Fruit fly (Drosophila melanogaster) whole organism, embryonic: ENCODE results near the gene MFS18.

Experiments
- CG1024 ChIP-seq: fragments of 200-800 bp; sonication (Bioruptor generic); IDR thresholded peaks from 2 replicates; pipeline ENCODE4 v1.3.6; 2022; ENCODE audit warnings: missing biosample characterization, missing genetic modification characterization
- CG10543 ChIP-seq: fragments of 200-800 bp; sonication (Bioruptor generic); optimal IDR thresholded peaks from 3 replicates; lab custom pipeline; 2017; ENCODE audit warnings: missing biosample characterization, mild to moderate bottlenecking, missing genetic modification characterization, moderate library complexity
- CG10979 ChIP-seq: fragments of 200-800 bp; sonication (Bioruptor generic); optimal IDR thresholded peaks from 2 replicates; lab custom pipeline; 2018; ENCODE audit warnings: missing biosample characterization, mild to moderate bottlenecking, missing genetic modification characterization, moderate library complexity
- CG11504 ChIP-seq: fragments of 200-800 bp; sonication (Bioruptor generic); optimal IDR thresholded peaks from 3 replicates; lab custom pipeline; 2019; ENCODE audit warnings: missing biosample characterization, mild to moderate bottlenecking, missing genetic modification characterization, moderate library complexity
- CG11696 ChIP-seq: fragments of 200-800 bp; sonication (Bioruptor generic); IDR thresholded peaks from 2 replicates; pipeline ENCODE4 v1.3.6; 2022; ENCODE audit warnings: missing biosample characterization, missing genetic modification characterization
- CG12236 ChIP-seq: fragments of 200-800 bp; sonication (Bioruptor generic); optimal IDR thresholded peaks from 2 replicates; lab custom pipeline; 2016; ENCODE audit warnings: missing biosample characterization, missing genetic modification characterization
- CG12391 ChIP-seq: fragments of 200-800 bp; sonication (Bioruptor generic); optimal IDR thresholded peaks from 3 replicates; lab custom pipeline; 2018; ENCODE audit warnings: missing biosample characterization, mild to moderate bottlenecking, missing genetic modification characterization, moderate library complexity
- CG12659 ChIP-seq: fragments of 200-800 bp; sonication (Bioruptor generic); optimal IDR thresholded peaks from 3 replicates; lab custom pipeline; 2017; ENCODE audit warnings: mild to moderate bottlenecking, missing biosample characterization, missing genetic modification reagents, missing genetic modification characterization
- CG13624 ChIP-seq: fragments of 200-800 bp; sonication (Bioruptor generic); optimal IDR thresholded peaks from 2 replicates; lab custom pipeline; 2016; ENCODE audit warnings: missing biosample characterization, missing genetic modification characterization
- CG14014 ChIP-seq: fragments of 200-800 bp; sonication (Bioruptor generic); IDR thresholded peaks from 2 replicates; pipeline ENCODE4 v1.3.6; 2022; ENCODE audit warnings: missing biosample characterization, missing genetic modification characterization
- CG14710 ChIP-seq: fragments of 200-800 bp; sonication (Bioruptor generic); optimal IDR thresholded peaks from 3 replicates; lab custom pipeline; 2019; ENCODE audit warnings: missing biosample characterization, mild to moderate bottlenecking, missing genetic modification characterization, moderate library complexity
- CG15269 ChIP-seq: fragments of 200-800 bp; sonication (Bioruptor generic); optimal IDR thresholded peaks from 2 replicates; lab custom pipeline; 2018; ENCODE audit warnings: missing biosample characterization, mild to moderate bottlenecking, missing genetic modification characterization, moderate library complexity
- CG17361 ChIP-seq: fragments of 200-800 bp; sonication (Bioruptor generic); IDR thresholded peaks from 3 replicates; pipeline ENCODE4 v1.3.6; 2022; ENCODE audit warnings: missing biosample characterization, missing genetic modification characterization
- CG18262 ChIP-seq: fragments of 200-800 bp; optimal IDR thresholded peaks from 3 replicates; lab custom pipeline; 2019; ENCODE audit warnings: missing biosample characterization, mild to moderate bottlenecking, missing genetic modification characterization, moderate library complexity
- CG3065 ChIP-seq: fragments of 200-800 bp; sonication (Bioruptor generic); optimal IDR thresholded peaks from 2 replicates; lab custom pipeline; 2016; ENCODE audit warnings: missing biosample characterization, missing genetic modification characterization
- CG31441 ChIP-seq: fragments of 200-800 bp; sonication (Bioruptor generic); IDR thresholded peaks from 2 replicates; pipeline ENCODE4 v1.3.6; 2022; ENCODE audit warnings: missing biosample characterization, missing genetic modification characterization
- CG34376 ChIP-seq: fragments of 200-800 bp; sonication (Bioruptor generic); optimal IDR thresholded peaks from 2 replicates; lab custom pipeline; 2018; ENCODE audit warnings: missing biosample characterization, mild to moderate bottlenecking, missing genetic modification characterization
- CG6272 ChIP-seq: fragments of 200-800 bp; sonication (Bioruptor generic); IDR thresholded peaks from 2 replicates; pipeline ENCODE4 v1.3.6; 2022; ENCODE audit warnings: missing biosample characterization, missing genetic modification characterization
- CG6854 ChIP-seq: fragments of 200-800 bp; sonication (Bioruptor generic); optimal IDR thresholded peaks from 3 replicates; lab custom pipeline; 2017; ENCODE audit warnings: missing biosample characterization, mild to moderate bottlenecking, missing genetic modification characterization
- CG7556 ChIP-seq: fragments of 200-800 bp; sonication (Bioruptor generic); optimal IDR thresholded peaks from 2 replicates; lab custom pipeline; 2017; ENCODE audit warnings: missing biosample characterization, mild to moderate bottlenecking, missing genetic modification characterization
- CG8290 ChIP-seq, 3 experiments: fragments of 200-800 bp; sonication (Bioruptor generic); optimal IDR thresholded peaks; 2 replicates each; lab custom pipeline; 2016 to 2019; ENCODE audit warnings: missing biosample characterization in 3 of 3, missing genetic modification characterization in 3 of 3, mild to moderate bottlenecking in 2 of 3, moderate library complexity in 1 of 3
- CG9932 ChIP-seq: fragments of 200-800 bp; sonication (Bioruptor generic); IDR thresholded peaks from 2 replicates; pipeline ENCODE4 v1.3.6; 2022; ENCODE audit warnings: missing biosample characterization, missing genetic modification characterization
- CoRest ChIP-seq: fragments of 200-800 bp; sonication (Bioruptor generic); optimal IDR thresholded peaks from 3 replicates; lab custom pipeline; 2018; ENCODE audit warnings: missing biosample characterization, mild to moderate bottlenecking, missing genetic modification characterization, moderate library complexity
- Deaf1 ChIP-seq: fragments of 200-800 bp; optimal IDR thresholded peaks from 3 replicates; lab custom pipeline; 2019; ENCODE audit warnings: missing biosample characterization, mild to moderate bottlenecking, missing genetic modification characterization, moderate library complexity
- Dref ChIP-seq: fragments of 200-800 bp; sonication (Bioruptor generic); IDR thresholded peaks from 2 replicates; pipeline ENCODE4 v1.3.6; 2022; ENCODE audit warnings: missing biosample characterization, missing genetic modification characterization
- Drgx ChIP-seq: fragments of 200-800 bp; sonication (Bioruptor generic); IDR thresholded peaks from 2 replicates; pipeline ENCODE4 v1.3.6; 2022; ENCODE audit warnings: missing biosample characterization, missing genetic modification characterization
- ERR ChIP-seq: fragments of 200-800 bp; sonication (Bioruptor generic); optimal IDR thresholded peaks from 2 replicates; lab custom pipeline; 2016; ENCODE audit warnings: missing biosample characterization, missing genetic modification characterization
- Eip74EF ChIP-seq, 2 experiments: fragments of 200-800 bp in 1 of 2; fragments of >200 bp in 1 of 2; sonication (Bioruptor generic) in 1 of 2; optimal IDR thresholded peaks; 2 replicates each; lab custom pipeline; 2017 to 2019; ENCODE audit warnings: missing biosample characterization in 2 of 2, missing genetic modification characterization in 2 of 2, mild to moderate bottlenecking in 1 of 2, moderate library complexity in 1 of 2
- Fer1 ChIP-seq: fragments of 200-800 bp; sonication (Bioruptor generic); optimal IDR thresholded peaks from 2 replicates; lab custom pipeline; 2017; ENCODE audit warnings: missing biosample characterization, mild to moderate bottlenecking, missing genetic modification characterization
- H15 ChIP-seq: fragments of 200-800 bp; sonication (Bioruptor generic); IDR thresholded peaks from 3 replicates; pipeline ENCODE4 v1.3.6; 2022; ENCODE audit warnings: missing biosample characterization, missing genetic modification characterization
- HmgD ChIP-seq: fragments of 200-800 bp; sonication (Bioruptor generic); optimal IDR thresholded peaks from 3 replicates; lab custom pipeline; 2016; ENCODE audit warnings: missing biosample characterization, missing genetic modification characterization
- NFAT ChIP-seq: fragments of 200-800 bp; sonication (Bioruptor generic); IDR thresholded peaks from 2 replicates; pipeline ENCODE4 v1.3.6; 2022; ENCODE audit warnings: missing biosample characterization, missing genetic modification characterization
- Neu2 ChIP-seq: fragments of 200-800 bp; sonication (Bioruptor generic); optimal IDR thresholded peaks from 3 replicates; lab custom pipeline; 2016; ENCODE audit warnings: missing biosample characterization, missing genetic modification characterization, borderline replicate concordance
- Nf-YC ChIP-seq: fragments of 200-800 bp; optimal IDR thresholded peaks from 3 replicates; lab custom pipeline; 2019; ENCODE audit warnings: missing biosample characterization, mild to moderate bottlenecking, missing genetic modification characterization, moderate library complexity
- NfI ChIP-seq: fragments of 200-800 bp; sonication (Bioruptor generic); optimal IDR thresholded peaks from 3 replicates; lab custom pipeline; 2018; ENCODE audit warnings: missing biosample characterization, mild to moderate bottlenecking, missing genetic modification characterization, moderate library complexity
- Pdp1 ChIP-seq, 2 experiments: fragments of 200-800 bp; sonication (Bioruptor generic); optimal IDR thresholded peaks; 3 replicates each; lab custom pipeline; 2016; ENCODE audit warnings: missing biosample characterization in 2 of 2, missing genetic modification characterization in 2 of 2, mild to moderate bottlenecking in 1 of 2, moderate library complexity in 1 of 2
- Ptx1 ChIP-seq: fragments of 200-800 bp; sonication (Bioruptor generic); IDR thresholded peaks from 2 replicates; pipeline ENCODE4 v1.3.6; 2022; ENCODE audit warnings: missing biosample characterization, missing genetic modification characterization
- Sin3A ChIP-seq: fragments of >200 bp; optimal IDR thresholded peaks from 2 replicates; lab custom pipeline; 2018
- YL-1 ChIP-seq: fragments of 200-800 bp; sonication (Bioruptor generic); optimal IDR thresholded peaks from 3 replicates; lab custom pipeline; 2017; ENCODE audit warnings: missing biosample characterization, mild to moderate bottlenecking, missing genetic modification characterization
- bcd ChIP-seq: fragments of 200-800 bp; sonication (Bioruptor generic); optimal IDR thresholded peaks from 2 replicates; lab custom pipeline; 2017; ENCODE audit warnings: missing biosample characterization, mild to moderate bottlenecking, missing genetic modification characterization
- chinmo ChIP-seq: fragments of 200-800 bp; sonication (Bioruptor generic); IDR thresholded peaks from 4 replicates; pipeline ENCODE4 v1.3.6; 2022; ENCODE audit warnings: missing biosample characterization, missing genetic modification characterization; ENCODE audit not compliant: partially characterized antibody
- chm ChIP-seq: fragments of 200-800 bp; sonication (Bioruptor generic); IDR thresholded peaks from 2 replicates; pipeline ENCODE4 v1.3.6; 2022; ENCODE audit warnings: missing biosample characterization, missing genetic modification characterization
- ci ChIP-seq: fragments of 200-800 bp; sonication (Bioruptor generic); IDR thresholded peaks from 3 replicates; pipeline ENCODE4 v1.3.6; 2022; ENCODE audit warnings: missing biosample characterization, missing genetic modification characterization
- crol ChIP-seq: fragments of 200-800 bp; sonication (Bioruptor generic); IDR thresholded peaks from 2 replicates; pipeline ENCODE4 v1.3.6; 2022; ENCODE audit warnings: missing biosample characterization, missing genetic modification characterization
- danr ChIP-seq: fragments of 200-800 bp; sonication (Bioruptor generic); IDR thresholded peaks from 2 replicates; pipeline ENCODE4 v1.3.6; 2022; ENCODE audit warnings: missing biosample characterization, missing genetic modification characterization
- ken ChIP-seq: fragments of 200-800 bp; sonication (Bioruptor generic); IDR thresholded peaks from 3 replicates; pipeline ENCODE4 v1.3.6; 2022; ENCODE audit warnings: missing biosample characterization, missing genetic modification characterization
- rib ChIP-seq: fragments of 200-800 bp; sonication (Bioruptor generic); IDR thresholded peaks from 2 replicates; pipeline ENCODE4 v1.3.6; 2022; ENCODE audit warnings: missing biosample characterization, missing genetic modification characterization
- run ChIP-seq: fragments of 200-800 bp; sonication (Bioruptor generic); optimal IDR thresholded peaks from 3 replicates; lab custom pipeline; 2018; ENCODE audit warnings: missing biosample characterization, mild to moderate bottlenecking, missing genetic modification characterization
- sug ChIP-seq: fragments of 200-800 bp; optimal IDR thresholded peaks from 2 replicates; lab custom pipeline; 2019; ENCODE audit warnings: missing biosample characterization, mild to moderate bottlenecking, missing genetic modification characterization, moderate library complexity

MFS18 gene

DNA sequence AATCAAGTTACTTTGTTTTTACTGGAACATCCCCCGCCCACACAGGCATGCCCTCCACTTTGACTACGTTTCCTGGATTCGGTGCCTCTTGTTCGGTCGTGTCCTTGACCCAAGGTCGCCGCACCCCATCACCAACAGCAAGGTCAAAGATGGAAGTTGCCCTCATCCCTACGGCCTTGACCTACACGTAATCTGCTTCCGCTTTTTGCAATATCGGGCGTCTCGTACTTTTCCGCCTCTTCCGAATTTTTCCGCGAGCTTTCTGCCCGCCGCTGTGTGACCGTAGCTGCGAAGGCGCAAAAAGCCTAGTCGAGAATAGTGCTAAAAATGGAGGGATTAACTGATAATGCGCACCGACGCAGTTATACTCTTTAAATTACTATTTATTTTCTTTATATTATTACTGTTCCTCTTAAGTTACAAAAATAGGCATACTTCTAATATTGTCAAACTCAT is 8.1 kb upstream of the MFS18 start, which contains the start of gene Gs1l (continued):
- TF ChIP-seq rib (GFP tag; lab: Robert Waterston, UW) (peak; percentile 71), chm (GFP tag; lab: Robert Waterston, UW) (peak; percentile 7; the same call in 1 of the 2 replicates), danr (GFP tag; lab: Robert Waterston, UW) (no peak), CG14710 (tag; lab: Kevin White, UChicago) (peak; percentile 16), NFAT (GFP tag; lab: Robert Waterston, UW) (peak; percentile 94), CG6272 (no peak), CG12236 (GFP tag; lab: Kevin White, UChicago) (no peak), YL-1 (GFP tag; lab: Kevin White, UChicago) (peak; percentile 18), CG7556 (GFP tag; lab: Kevin White, UChicago) (no peak), CG8290 (GFP tag; optimal IDR thresholded peaks at IDR 0.05; lab: Kevin White, UChicago) (no peak), CG8290 (tag; optimal IDR thresholded peaks at IDR 0.05; lab: Kevin White, UChicago) (peak in 1 of 2 experiments; percentile 49), Pdp1 (GFP tag; optimal IDR thresholded peaks at IDR 0.05; lab: Kevin White, UChicago) (peak in 1 of 2 experiments; percentile 11), CG17361 (GFP tag; lab: Robert Waterston, UW) (0 out of 3 replicates have a peak, but pooled peaks have one; percentile 15), sug (peak; percentile 22), H15 (GFP tag; lab: Robert Waterston, UW) (no peak), CG12391 (peak; percentile 22), CG11696 (GFP tag; lab: Robert Waterston, UW) (0 out of 2 replicates have a peak, but pooled peaks have one; percentile 8), Drgx (GFP tag; lab: Robert Waterston, UW) (peak; percentile 54), bcd (GFP tag; lab: Kevin White, UChicago) (peak; percentile 45), Sin3A (no peak), CG3065 (GFP tag; lab: Kevin White, UChicago) (no peak), Deaf1 (tag; lab: Kevin White, UChicago) (peak; percentile 23), CG18262 (tag; lab: Kevin White, UChicago) (peak; percentile 8), CG10979 (peak; percentile 11), ci (GFP tag; lab: Robert Waterston, UW) (peak; percentile 47; the same call in 2 of the 3 replicates), CG14014 (peak; percentile 35; the same call in 1 of the 2 replicates), CG11504 (tag; lab: Kevin White, UChicago) (peak; percentile 17), NfI (peak; percentile 14), Ptx1 (GFP tag; lab: Robert Waterston, UW) (peak; percentile 48; the same call in 1 of the 2 replicates), CG15269 (tag; lab: Kevin White, UChicago) (peak; percentile 49), CG12659 (peak; percentile 40), Nf-YC (tag; lab: Kevin White, UChicago) (peak; percentile 22), CoRest (tag; lab: Kevin White, UChicago) (peak; percentile 23), crol (GFP tag; lab: Robert Waterston, UW) (0 out of 2 replicates have a peak, but pooled peaks have one; percentile 15), CG6854 (GFP tag; lab: Kevin White, UChicago) (peak; percentile 18), CG31441 (GFP tag; lab: Robert Waterston, UW) (0 out of 2 replicates have a peak, but pooled peaks have one; percentile 24), CG9932 (GFP tag; lab: Robert Waterston, UW) (peak; percentile 42; the same call in 1 of the 2 replicates), chinmo (0 out of 4 replicates have a peak, but pooled peaks have one; percentile 5), Eip74EF (GFP tag; optimal IDR thresholded peaks at IDR 0.05; lab: Kevin White, UChicago) (peak in 1 of 2 experiments; percentile 68), run (tag; lab: Kevin White, UChicago) (no peak), ken (0 out of 3 replicates have a peak, but pooled peaks have one; percentile 9), Dref (0 out of 2 replicates have a peak, but pooled peaks have one; percentile 28), ERR (GFP tag; lab: Kevin White, UChicago) (peak; percentile 88), CG13624 (GFP tag; lab: Kevin White, UChicago) (no peak), HmgD (GFP tag; lab: Kevin White, UChicago) (no peak), Fer1 (GFP tag; lab: Kevin White, UChicago) (peak; percentile 42), CG10543 (no peak), CG34376 (GFP tag; lab: Kevin White, UChicago) (peak; percentile 36), Neu2 (no peak), CG1024 (no peak)
